ENCODE assay signal across 1 fruit fly cellular context in genomic region chr3R:22684044-22684947, dm6.
TF ChIP-seq lines count a peak whose summit lies in the region.

No protein-coding gene starts in this region.

TF ChIP-seq in whole organism, embryonic, 481 proteins besides CTCF, POLR2A, EP300 and RAD21 (continued from another document):
- TF ChIP-seq B-H2 (GFP tag; optimal IDR thresholded peaks at IDR 0.05; lab: Kevin White, UChicago) (no peak), tin (GFP tag; optimal IDR thresholded peaks at IDR 0.05; lab: Kevin White, UChicago) (no peak), CoRest (tag; optimal IDR thresholded peaks at IDR 0.05; lab: Kevin White, UChicago) (no peak), CG1832 (GFP tag; optimal IDR thresholded peaks at IDR 0.05; lab: Kevin White, UChicago) (no peak), CG10543 (GFP tag; optimal IDR thresholded peaks at IDR 0.05; lab: Kevin White, UChicago) (peak; percentile 30), tap (tag; optimal IDR thresholded peaks at IDR 0.05; lab: Kevin White, UChicago) (peak; percentile 4), B-H1 (GFP tag; IDR thresholded peaks at IDR 0.05; lab: Robert Waterston, UW) (no peak), H2.0 (GFP tag; IDR thresholded peaks at IDR 0.05; lab: Robert Waterston, UW) (no peak), CG10462 (GFP tag; optimal IDR thresholded peaks at IDR 0.05; lab: Kevin White, UChicago) (no peak), Fer2 (tag; optimal IDR thresholded peaks at IDR 0.05; lab: Kevin White, UChicago) (no peak), H15 (GFP tag; IDR thresholded peaks at IDR 0.05; lab: Robert Waterston, UW) (no peak), hkb (optimal IDR thresholded peaks at IDR 0.05; lab: Kevin White, UChicago) (no peak), hkb (GFP tag; IDR thresholded peaks at IDR 0.05; lab: Robert Waterston, UW) (no peak), crc (GFP tag; optimal IDR thresholded peaks at IDR 0.05; lab: Kevin White, UChicago) (no peak), MBD-R2 (GFP tag; IDR thresholded peaks at IDR 0.05; lab: Robert Waterston, UW) (no peak), pum (GFP tag; optimal IDR thresholded peaks at IDR 0.05; lab: Kevin White, UChicago) (no peak), al (GFP tag; IDR thresholded peaks at IDR 0.05; lab: Robert Waterston, UW) (no peak), CG9932 (GFP tag; IDR thresholded peaks at IDR 0.05; lab: Robert Waterston, UW) (no peak), wek (GFP tag; optimal IDR thresholded peaks at IDR 0.05; lab: Kevin White, UChicago) (peak; percentile 43), CG15011 (GFP tag; optimal IDR thresholded peaks at IDR 0.05; lab: Kevin White, UChicago) (no peak), z (GFP tag; IDR thresholded peaks at IDR 0.05; lab: Robert Waterston, UW) (0 out of 3 replicates have a peak, but pooled peaks have one; percentile 46), hbn (GFP tag; IDR thresholded peaks at IDR 0.05; lab: Robert Waterston, UW; ENCODE audit: partially characterized antibody) (no peak), Scr (GFP tag; IDR thresholded peaks at IDR 0.05; lab: Robert Waterston, UW; ENCODE audit: partially characterized antibody) (no peak), CG17829 (tag; optimal IDR thresholded peaks at IDR 0.05; lab: Kevin White, UChicago) (no peak), unc-4 (GFP tag; IDR thresholded peaks at IDR 0.05; lab: Robert Waterston, UW; ENCODE audit: partially characterized antibody) (no peak), CG18599 (GFP tag; optimal IDR thresholded peaks at IDR 0.05; lab: Kevin White, UChicago) (peak; percentile 6), CHES-1-like (GFP tag; optimal IDR thresholded peaks at IDR 0.05; lab: Kevin White, UChicago) (no peak), Nf-YC (tag; optimal IDR thresholded peaks at IDR 0.05; lab: Kevin White, UChicago) (no peak), CG1647 (GFP tag; optimal IDR thresholded peaks at IDR 0.05; lab: Kevin White, UChicago) (no peak), CG8089 (GFP tag; optimal IDR thresholded peaks at IDR 0.05; lab: Kevin White, UChicago) (no peak), Sry-β (GFP tag; optimal IDR thresholded peaks at IDR 0.05; lab: Kevin White, UChicago) (no peak), corto (GFP tag; optimal IDR thresholded peaks at IDR 0.05; lab: Kevin White, UChicago) (no peak), dpn (GFP tag; optimal IDR thresholded peaks at IDR 0.05; lab: Kevin White, UChicago) (no peak), Side (GFP tag; optimal IDR thresholded peaks at IDR 0.05; lab: Kevin White, UChicago) (no peak), ato (GFP tag; IDR thresholded peaks at IDR 0.05; lab: Robert Waterston, UW; ENCODE audit: partially characterized antibody) (no peak), Gsc (GFP tag; IDR thresholded peaks at IDR 0.05; lab: Robert Waterston, UW) (no peak), CG12769 (tag; optimal IDR thresholded peaks at IDR 0.05; lab: Kevin White, UChicago) (peak; percentile 48), CG30431 (GFP tag; optimal IDR thresholded peaks at IDR 0.05; lab: Kevin White, UChicago) (no peak), CG7357 (GFP tag; IDR thresholded peaks at IDR 0.05; lab: Robert Waterston, UW) (no peak), Camta (GFP tag; optimal IDR thresholded peaks at IDR 0.05; lab: Kevin White, UChicago) (peak; percentile 9), CG13123 (GFP tag; optimal IDR thresholded peaks at IDR 0.05; lab: Kevin White, UChicago) (no peak), Xrp1 (GFP tag; IDR thresholded peaks at IDR 0.05; lab: Robert Waterston, UW) (0 out of 2 replicates have a peak, but pooled peaks have one; percentile 18), CG11696 (GFP tag; IDR thresholded peaks at IDR 0.05; lab: Robert Waterston, UW) (no peak), CG2678 (tag; optimal IDR thresholded peaks at IDR 0.05; lab: Kevin White, UChicago) (peak; percentile 16), CG15479 (GFP tag; optimal IDR thresholded peaks at IDR 0.05; lab: Kevin White, UChicago) (no peak), CG4707 (GFP tag; optimal IDR thresholded peaks at IDR 0.05; lab: Kevin White, UChicago) (no peak), Adf1 (GFP tag; IDR thresholded peaks at IDR 0.05; lab: Robert Waterston, UW) (no peak), pho (GFP tag; optimal IDR thresholded peaks at IDR 0.05; lab: Kevin White, UChicago) (no peak), jigr1 (GFP tag; IDR thresholded peaks at IDR 0.05; lab: Robert Waterston, UW) (no peak), CG12236 (GFP tag; optimal IDR thresholded peaks at IDR 0.05; lab: Kevin White, UChicago) (no peak), maf-S (GFP tag; optimal IDR thresholded peaks at IDR 0.05; lab: Kevin White, UChicago) (no peak), HmgZ (tag; optimal IDR thresholded peaks at IDR 0.05; lab: Kevin White, UChicago) (no peak), prd (optimal IDR thresholded peaks at IDR 0.05; lab: Kevin White, UChicago) (no peak), prd (GFP tag; IDR thresholded peaks at IDR 0.05; lab: Robert Waterston, UW) (no peak), HLH54F (GFP tag; optimal IDR thresholded peaks at IDR 0.05; lab: Kevin White, UChicago) (no peak), CG16779 (GFP tag; IDR thresholded peaks at IDR 0.05; lab: Robert Waterston, UW) (no peak), CG18011 (GFP tag; optimal IDR thresholded peaks at IDR 0.05; lab: Kevin White, UChicago) (no peak), CG13296 (GFP tag; optimal IDR thresholded peaks at IDR 0.05; lab: Kevin White, UChicago) (peak; percentile 32), Usf (GFP tag; optimal IDR thresholded peaks at IDR 0.05; lab: Kevin White, UChicago) (no peak), TFAM (GFP tag; optimal IDR thresholded peaks at IDR 0.05; lab: Kevin White, UChicago) (no peak)
